Fruit fly (Drosophila melanogaster): ENCODE data around the gene for.

Gene for

DNA sequence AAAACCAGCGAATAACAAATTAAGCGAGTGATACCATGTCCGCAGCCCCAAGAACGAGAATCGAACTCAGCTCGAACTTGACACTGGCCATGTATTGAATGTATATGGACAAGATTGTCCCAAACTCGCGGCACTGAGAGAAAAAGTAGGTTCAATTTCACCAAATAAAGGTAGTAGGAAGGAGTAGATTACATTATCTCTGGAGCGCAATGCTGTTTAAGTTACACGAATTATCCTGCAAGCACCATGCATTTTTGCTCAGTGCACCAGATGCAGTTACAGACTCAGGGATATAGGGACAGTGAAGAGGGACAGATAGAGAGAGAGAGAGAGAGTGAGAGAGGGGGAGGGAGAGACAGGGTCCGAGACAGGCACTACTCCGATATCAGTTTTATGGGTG is 62.8 kb downstream of the for start (continued):
- no peak for TF ChIP-seq ems (GFP tag; optimal IDR thresholded peaks at IDR 0.05)
- TF ChIP-seq dmrt99B (tag; optimal IDR thresholded peaks at IDR 0.05): no peak
- TF ChIP-seq HLH4C (GFP tag; IDR thresholded peaks at IDR 0.05; ENCODE audit: partially characterized antibody): no peak
- TF ChIP-seq gt (GFP tag; IDR thresholded peaks at IDR 0.05): no peak
- TF ChIP-seq CG2116 (GFP tag; optimal IDR thresholded peaks at IDR 0.05): no peak
- no peak for TF ChIP-seq CG43689 (GFP tag; IDR thresholded peaks at IDR 0.05)
- TF ChIP-seq CG17829 (tag; optimal IDR thresholded peaks at IDR 0.05): peak; percentile 75
- TF ChIP-seq CG30403 (GFP tag; optimal IDR thresholded peaks at IDR 0.05): peak; percentile 38
- TF ChIP-seq CG15696 (tag; optimal IDR thresholded peaks at IDR 0.05): peak; percentile 70
- peak; percentile 61 for TF ChIP-seq tio (GFP tag; optimal IDR thresholded peaks at IDR 0.05)
- no peak for TF ChIP-seq Jarid2 (GFP tag; optimal IDR thresholded peaks at IDR 0.05)
- no peak for TF ChIP-seq Doc2 (GFP tag; IDR thresholded peaks at IDR 0.05)
- TF ChIP-seq CG8290 (GFP tag; optimal IDR thresholded peaks at IDR 0.05): no peak
- TF ChIP-seq CG8290 (tag; optimal IDR thresholded peaks at IDR 0.05): peak in 1 of 2 experiments; percentile 38
- no peak for TF ChIP-seq CG15269 (tag; optimal IDR thresholded peaks at IDR 0.05)
- peak; percentile 8 for TF ChIP-seq HmgD (GFP tag; optimal IDR thresholded peaks at IDR 0.05)
- TF ChIP-seq lov (optimal IDR thresholded peaks at IDR 0.05): no peak
- peak; percentile 69; the same call in 1 of the 3 replicates for TF ChIP-seq lov (GFP tag; IDR thresholded peaks at IDR 0.05)
- no peak for TF ChIP-seq Dref (GFP tag; IDR thresholded peaks at IDR 0.05)
- no peak for TF ChIP-seq CG18599 (GFP tag; optimal IDR thresholded peaks at IDR 0.05)
- TF ChIP-seq Ets97D (GFP tag; optimal IDR thresholded peaks at IDR 0.05): no peak
- TF ChIP-seq ase (GFP tag; IDR thresholded peaks at IDR 0.05): peak; percentile 22; the same call in 1 of the 3 replicates
- TF ChIP-seq CG42726 (GFP tag; IDR thresholded peaks at IDR 0.05; ENCODE audit: partially characterized antibody): no peak
- TF ChIP-seq CG17361 (GFP tag; IDR thresholded peaks at IDR 0.05): peak; percentile 56; the same call in 2 of the 3 replicates
- no peak for TF ChIP-seq CG31365 (tag; optimal IDR thresholded peaks at IDR 0.05)
- TF ChIP-seq CG17328 (GFP tag; IDR thresholded peaks at IDR 0.05): peak; percentile 70
- no peak for TF ChIP-seq CG4707 (GFP tag; optimal IDR thresholded peaks at IDR 0.05)
- no peak for TF ChIP-seq z (GFP tag; IDR thresholded peaks at IDR 0.05)
- TF ChIP-seq stwl (tag; optimal IDR thresholded peaks at IDR 0.05): no peak
- no peak for TF ChIP-seq cg (GFP tag; optimal IDR thresholded peaks at IDR 0.05)
- no peak for TF ChIP-seq CG12744 (GFP tag; optimal IDR thresholded peaks at IDR 0.05)
- TF ChIP-seq sima (GFP tag; optimal IDR thresholded peaks at IDR 0.05): no peak
- no peak for TF ChIP-seq emc (GFP tag; optimal IDR thresholded peaks at IDR 0.05)
- no peak for TF ChIP-seq C15 (GFP tag; IDR thresholded peaks at IDR 0.05)
- TF ChIP-seq CG7271 (tag; optimal IDR thresholded peaks at IDR 0.05): no peak
- no peak for TF ChIP-seq sna (GFP tag; IDR thresholded peaks at IDR 0.05; ENCODE audit: partially characterized antibody)
- 0 out of 2 replicates have a peak, but pooled peaks have one; percentile 13 for TF ChIP-seq sens-2 (GFP tag; IDR thresholded peaks at IDR 0.05)
- TF ChIP-seq CG3726 (GFP tag; IDR thresholded peaks at IDR 0.05): peak; percentile 26; the same call in 1 of the 3 replicates
- peak; percentile 8 for TF ChIP-seq corto (GFP tag; optimal IDR thresholded peaks at IDR 0.05)
- TF ChIP-seq bab2 (GFP tag; optimal IDR thresholded peaks at IDR 0.05): peak; percentile 19
- TF ChIP-seq eve (GFP tag; optimal IDR thresholded peaks at IDR 0.05): no peak
- peak; percentile 16; the same call in 1 of the 3 replicates for TF ChIP-seq B-H1 (GFP tag; IDR thresholded peaks at IDR 0.05)
- TF ChIP-seq grn (GFP tag; optimal IDR thresholded peaks at IDR 0.05): no peak
- TF ChIP-seq nerfin-1 (tag; optimal IDR thresholded peaks at IDR 0.05): no peak
- TF ChIP-seq CHES-1-like (GFP tag; optimal IDR thresholded peaks at IDR 0.05): no peak
- TF ChIP-seq CG11398 (GFP tag; optimal IDR thresholded peaks at IDR 0.05): no peak
- peak; percentile 24 for TF ChIP-seq CG12236 (GFP tag; optimal IDR thresholded peaks at IDR 0.05)
- no peak for TF ChIP-seq Meics (GFP tag; optimal IDR thresholded peaks at IDR 0.05)
- TF ChIP-seq Tbp (GFP tag; optimal IDR thresholded peaks at IDR 0.05): no peak
- TF ChIP-seq CG13287 (GFP tag; IDR thresholded peaks at IDR 0.05; ENCODE audit: partially characterized antibody): no peak
- TF ChIP-seq CG17802 (tag; optimal IDR thresholded peaks at IDR 0.05): peak; percentile 15
- peak; percentile 17 for TF ChIP-seq ind (GFP tag; optimal IDR thresholded peaks at IDR 0.05)
